Fruit fly (Drosophila melanogaster): ENCODE results near the gene CG34382.

Gene CG34382

dm6 chr3L:9888630-9889130 lies 9.9 kb downstream of the CG34382 start, which contains the start of the genes Taf2 and CalpB (continued):
- TF ChIP-seq NC2β (GFP tag; optimal IDR thresholded peaks at IDR 0.05) (peak; percentile 33), Poxn (GFP tag; IDR thresholded peaks at IDR 0.05) (no peak), Lhr (GFP tag; optimal IDR thresholded peaks at IDR 0.05) (peak; percentile 29), CG14050 (GFP tag; IDR thresholded peaks at IDR 0.05) (no peak), crol (GFP tag; IDR thresholded peaks at IDR 0.05) (no peak), CG12236 (GFP tag; optimal IDR thresholded peaks at IDR 0.05) (no peak), sna (GFP tag; IDR thresholded peaks at IDR 0.05; ENCODE audit: partially characterized antibody) (no peak), Dfd (GFP tag; optimal IDR thresholded peaks at IDR 0.05) (no peak), pfk (GFP tag; optimal IDR thresholded peaks at IDR 0.05) (no peak), CG6854 (GFP tag; optimal IDR thresholded peaks at IDR 0.05) (peak; percentile 61), kah (GFP tag; optimal IDR thresholded peaks at IDR 0.05) (peak; percentile 74), Dbx (GFP tag; IDR thresholded peaks at IDR 0.05) (peak; percentile 75; the same call in 2 of the 3 replicates), CG11247 (GFP tag; IDR thresholded peaks at IDR 0.05) (peak; percentile 58; the same call in 1 of the 2 replicates), CG14014 (GFP tag; IDR thresholded peaks at IDR 0.05) (peak; percentile 66), CG14710 (tag; optimal IDR thresholded peaks at IDR 0.05) (peak; percentile 97), seq (GFP tag; IDR thresholded peaks at IDR 0.05) (peak; percentile 56; the same call in 1 of the 2 replicates), Mes4 (GFP tag; optimal IDR thresholded peaks at IDR 0.05) (no peak), Doc3 (GFP tag; IDR thresholded peaks at IDR 0.05; ENCODE audit: partially characterized antibody) (no peak), CG8388 (GFP tag; optimal IDR thresholded peaks at IDR 0.05) (peak; percentile 89), vvl (GFP tag; IDR thresholded peaks at IDR 0.05) (peak; percentile 87), vnd (GFP tag; IDR thresholded peaks at IDR 0.05; ENCODE audit: partially characterized antibody) (no peak), CG10543 (GFP tag; optimal IDR thresholded peaks at IDR 0.05) (peak; percentile 62), tin (GFP tag; optimal IDR thresholded peaks at IDR 0.05) (peak; percentile 79), ewg (GFP tag; optimal IDR thresholded peaks at IDR 0.05) (peak; percentile 61), ara (GFP tag; IDR thresholded peaks at IDR 0.05) (peak; percentile 24; the same call in 1 of the 2 replicates), Scr (GFP tag; IDR thresholded peaks at IDR 0.05; ENCODE audit: partially characterized antibody) (0 out of 2 replicates have a peak, but pooled peaks have one; percentile 9), ranshi (GFP tag; IDR thresholded peaks at IDR 0.05) (peak; percentile 82), CG16779 (GFP tag; IDR thresholded peaks at IDR 0.05) (0 out of 2 replicates have a peak, but pooled peaks have one; percentile 21), Elba2 (GFP tag; optimal IDR thresholded peaks at IDR 0.05) (no peak), tup (GFP tag; optimal IDR thresholded peaks at IDR 0.05) (no peak), CG9817 (tag; optimal IDR thresholded peaks at IDR 0.05) (peak; percentile 85), Meics (GFP tag; optimal IDR thresholded peaks at IDR 0.05) (peak; percentile 92), Max (GFP tag; optimal IDR thresholded peaks at IDR 0.05) (peak; percentile 54), CkIIα-i1 (GFP tag; IDR thresholded peaks at IDR 0.05) (no peak), hbn (GFP tag; IDR thresholded peaks at IDR 0.05; ENCODE audit: partially characterized antibody) (no peak), Xrp1 (GFP tag; IDR thresholded peaks at IDR 0.05) (peak; percentile 87), CG30431 (GFP tag; optimal IDR thresholded peaks at IDR 0.05) (peak; percentile 50), CG18011 (GFP tag; optimal IDR thresholded peaks at IDR 0.05) (no peak), NC2α (GFP tag; optimal IDR thresholded peaks at IDR 0.05) (no peak), CG9727 (GFP tag; optimal IDR thresholded peaks at IDR 0.05) (peak; percentile 89), CG2116 (GFP tag; optimal IDR thresholded peaks at IDR 0.05) (peak; percentile 68), bbx (GFP tag; IDR thresholded peaks at IDR 0.05; ENCODE audit: partially characterized antibody) (peak; percentile 47), gem (tag; optimal IDR thresholded peaks at IDR 0.05) (peak; percentile 96), CG11696 (GFP tag; IDR thresholded peaks at IDR 0.05) (no peak), CG11560 (tag; IDR thresholded peaks at IDR 0.05) (0 out of 3 replicates have a peak, but pooled peaks have one; percentile 22), dati (GFP tag; IDR thresholded peaks at IDR 0.05) (no peak), HLH54F (GFP tag; optimal IDR thresholded peaks at IDR 0.05) (peak; percentile 72), lbe (GFP tag; optimal IDR thresholded peaks at IDR 0.05) (no peak), CG8944 (GFP tag; optimal IDR thresholded peaks at IDR 0.05) (peak; percentile 51), CG12104 (GFP tag; optimal IDR thresholded peaks at IDR 0.05) (peak; percentile 84)
